Worm (Caenorhabditis elegans): ENCODE measurements around the gene xpb-1.

xpb-1 gene

ce11 chrIII:11526396-11526795, at the start of gene xpb-1:
Gene xpb-1 (plus strand): TSS chrIII:11526657.
- no peak for TF ChIP-seq sea-1 (GFP tag; conservative IDR thresholded peaks at IDR 0.05)
- TF ChIP-seq tbx-11 (GFP tag; IDR thresholded peaks at IDR 0.05) = no peak
- TF ChIP-seq ceh-36 (tag; optimal IDR thresholded peaks at IDR 0.05) = no peak
- no peak for TF ChIP-seq hnd-1 (tag; optimal IDR thresholded peaks at IDR 0.05)
- no peak for TF ChIP-seq aly-1 (tag; optimal IDR thresholded peaks at IDR 0.05)
- TF ChIP-seq tra-4 (tag; optimal IDR thresholded peaks at IDR 0.05) = no peak
- TF ChIP-seq pes-1 (GFP tag; IDR thresholded peaks at IDR 0.05) = no peak
- TF ChIP-seq ceh-13 (GFP tag; optimal IDR thresholded peaks at IDR 0.05) = no peak
- TF ChIP-seq hmbx-1 (tag; optimal IDR thresholded peaks at IDR 0.05) = no peak
- no peak for TF ChIP-seq B0310.2 (tag; optimal IDR thresholded peaks at IDR 0.05)
- TF ChIP-seq ets-7 (tag; optimal IDR thresholded peaks at IDR 0.05) = no peak
- no peak for TF ChIP-seq F13C5.2 (tag; optimal IDR thresholded peaks at IDR 0.05)
- no peak for TF ChIP-seq scrt-1 (GFP tag; IDR thresholded peaks at IDR 0.05)
- TF ChIP-seq flt-1 (GFP tag; IDR thresholded peaks at IDR 0.05) = no peak
- no peak for TF ChIP-seq ama-1 (optimal IDR thresholded peaks at IDR 0.05)
- TF ChIP-seq tbx-37 (GFP tag; conservative IDR thresholded peaks at IDR 0.05) = no peak

ce11 chrIII:11477307-11477706, 49.1 kb upstream of the xpb-1 start:
- TF ChIP-seq scrt-1 (GFP tag; IDR thresholded peaks at IDR 0.05) (peak; percentile 31; the same call in 1 of the 2 replicates), sea-1 (GFP tag; conservative IDR thresholded peaks at IDR 0.05) (no peak)

ce11 chrIII:11478468-11479363, 47.7 kb upstream of the xpb-1 start:
- TF ChIP-seq tbx-37 (GFP tag; conservative IDR thresholded peaks at IDR 0.05) (no peak), hmg-4 (GFP tag; optimal IDR thresholded peaks at IDR 0.05) (no peak), flt-1 (GFP tag; IDR thresholded peaks at IDR 0.05) (no peak), F13C5.2 (tag; optimal IDR thresholded peaks at IDR 0.05) (no peak), B0310.2 (tag; optimal IDR thresholded peaks at IDR 0.05) (no peak), aly-1 (tag; optimal IDR thresholded peaks at IDR 0.05) (no peak), ama-1 (optimal IDR thresholded peaks at IDR 0.05) (no peak), scrt-1 (GFP tag; IDR thresholded peaks at IDR 0.05) (no peak), pes-1 (GFP tag; IDR thresholded peaks at IDR 0.05) (no peak), tra-4 (tag; optimal IDR thresholded peaks at IDR 0.05) (no peak), tbx-11 (GFP tag; IDR thresholded peaks at IDR 0.05) (no peak)

ce11 chrIII:11481309-11481845, 45.1 kb upstream of the xpb-1 start:
- TF ChIP-seq flt-1 (GFP tag; IDR thresholded peaks at IDR 0.05) (no peak), hnd-1 (tag; optimal IDR thresholded peaks at IDR 0.05) (no peak), scrt-1 (GFP tag; IDR thresholded peaks at IDR 0.05) (no peak), hmg-4 (GFP tag; optimal IDR thresholded peaks at IDR 0.05) (no peak), B0310.2 (tag; optimal IDR thresholded peaks at IDR 0.05) (no peak), pes-1 (GFP tag; IDR thresholded peaks at IDR 0.05) (no peak), tbx-37 (GFP tag; conservative IDR thresholded peaks at IDR 0.05) (no peak)

- TF ChIP-seq hnd-1 (tag; optimal IDR thresholded peaks at IDR 0.05) = no peak
- TF ChIP-seq ceh-36 (tag; optimal IDR thresholded peaks at IDR 0.05) = no peak
- no peak for TF ChIP-seq ets-7 (tag; optimal IDR thresholded peaks at IDR 0.05)
- TF ChIP-seq sea-1 (GFP tag; conservative IDR thresholded peaks at IDR 0.05) = no peak
- no peak for TF ChIP-seq B0310.2 (tag; optimal IDR thresholded peaks at IDR 0.05)
- no peak for TF ChIP-seq hmg-4 (GFP tag; optimal IDR thresholded peaks at IDR 0.05)
- no peak for TF ChIP-seq hmbx-1 (tag; optimal IDR thresholded peaks at IDR 0.05)
- no peak for TF ChIP-seq flt-1 (GFP tag; IDR thresholded peaks at IDR 0.05)
- no peak for TF ChIP-seq pes-1 (GFP tag; IDR thresholded peaks at IDR 0.05)
- no peak for TF ChIP-seq tbx-11 (GFP tag; IDR thresholded peaks at IDR 0.05)
- TF ChIP-seq aly-1 (tag; optimal IDR thresholded peaks at IDR 0.05) = no peak
- no peak for TF ChIP-seq ceh-13 (GFP tag; optimal IDR thresholded peaks at IDR 0.05)
- no peak for TF ChIP-seq tra-4 (tag; optimal IDR thresholded peaks at IDR 0.05)
Measured at ce11 chrIII:11484139-11484590, 42.3 kb upstream of the xpb-1 start, which contains the start of gene fbxa-220. Gene fbxa-220 (minus strand): TSS chrIII:11484189.

ce11 chrIII:11487245-11487644, 39.2 kb upstream of the xpb-1 start, which contains the start of gene popl-5:
Gene popl-5 (minus strand): TSS chrIII:11487345.
- TF ChIP-seq tra-4 (tag; optimal IDR thresholded peaks at IDR 0.05) (no peak), tbx-11 (GFP tag; IDR thresholded peaks at IDR 0.05) (no peak), aly-1 (tag; optimal IDR thresholded peaks at IDR 0.05) (no peak), pes-1 (GFP tag; IDR thresholded peaks at IDR 0.05) (no peak), ets-7 (tag; optimal IDR thresholded peaks at IDR 0.05) (no peak), hmbx-1 (tag; optimal IDR thresholded peaks at IDR 0.05) (no peak), ceh-36 (tag; optimal IDR thresholded peaks at IDR 0.05) (no peak), scrt-1 (GFP tag; IDR thresholded peaks at IDR 0.05) (no peak), flt-1 (GFP tag; IDR thresholded peaks at IDR 0.05) (no peak), ceh-13 (GFP tag; optimal IDR thresholded peaks at IDR 0.05) (no peak), tbx-37 (GFP tag; conservative IDR thresholded peaks at IDR 0.05) (no peak), hmg-4 (GFP tag; optimal IDR thresholded peaks at IDR 0.05) (no peak), sea-1 (GFP tag; conservative IDR thresholded peaks at IDR 0.05) (no peak), F13C5.2 (tag; optimal IDR thresholded peaks at IDR 0.05) (no peak), hnd-1 (tag; optimal IDR thresholded peaks at IDR 0.05) (no peak)

ce11 chrIII:11488662-11489349, 37.7 kb upstream of the xpb-1 start:
- TF ChIP-seq ets-7 (tag; optimal IDR thresholded peaks at IDR 0.05) (no peak), flt-1 (GFP tag; IDR thresholded peaks at IDR 0.05) (no peak), hmbx-1 (tag; optimal IDR thresholded peaks at IDR 0.05) (no peak), sea-1 (GFP tag; conservative IDR thresholded peaks at IDR 0.05) (no peak), B0310.2 (tag; optimal IDR thresholded peaks at IDR 0.05) (no peak), ceh-13 (GFP tag; optimal IDR thresholded peaks at IDR 0.05) (no peak), ama-1 (optimal IDR thresholded peaks at IDR 0.05) (no peak), hmg-4 (GFP tag; optimal IDR thresholded peaks at IDR 0.05) (no peak), F13C5.2 (tag; optimal IDR thresholded peaks at IDR 0.05) (no peak), tbx-37 (GFP tag; conservative IDR thresholded peaks at IDR 0.05) (no peak), hnd-1 (tag; optimal IDR thresholded peaks at IDR 0.05) (no peak), tbx-11 (GFP tag; IDR thresholded peaks at IDR 0.05) (no peak), tra-4 (tag; optimal IDR thresholded peaks at IDR 0.05) (no peak), scrt-1 (GFP tag; IDR thresholded peaks at IDR 0.05) (no peak), aly-1 (tag; optimal IDR thresholded peaks at IDR 0.05) (no peak), pes-1 (GFP tag; IDR thresholded peaks at IDR 0.05) (no peak), ceh-36 (tag; optimal IDR thresholded peaks at IDR 0.05) (no peak)
